Fruit fly (Drosophila melanogaster) whole organism, embryonic: ENCODE measurements around the gene NfI.

Experiments
- Adf1 ChIP-seq: fragments of 200-800 bp; sonication (Bioruptor generic); IDR thresholded peaks from 2 replicates; pipeline ENCODE4 v1.3.6; 2022; ENCODE audit warnings: missing biosample characterization, missing genetic modification characterization
- B-H1 ChIP-seq: fragments of 200-800 bp; sonication (Bioruptor generic); IDR thresholded peaks from 3 replicates; pipeline ENCODE4 v1.3.6; 2022; ENCODE audit warnings: missing biosample characterization, missing genetic modification characterization
- Blimp-1 ChIP-seq: fragments of 200-800 bp; sonication (Bioruptor generic); optimal IDR thresholded peaks from 3 replicates; lab custom pipeline; 2018; ENCODE audit warnings: missing biosample characterization, missing genetic modification characterization, mild to moderate bottlenecking, moderate library complexity, missing genetic modification reagents
- CG11696 ChIP-seq: fragments of 200-800 bp; sonication (Bioruptor generic); IDR thresholded peaks from 2 replicates; pipeline ENCODE4 v1.3.6; 2022; ENCODE audit warnings: missing biosample characterization, missing genetic modification characterization
- CG14965 ChIP-seq: fragments of 200-800 bp; sonication (Bioruptor generic); optimal IDR thresholded peaks from 2 replicates; lab custom pipeline; 2016; ENCODE audit warnings: missing biosample characterization, missing genetic modification characterization, borderline replicate concordance
- CG1602 ChIP-seq: fragments of 200-800 bp; sonication (Bioruptor generic); optimal IDR thresholded peaks from 3 replicates; lab custom pipeline; 2016; ENCODE audit warnings: missing biosample characterization, missing genetic modification characterization
- CG17359 ChIP-seq: fragments of 200-800 bp; sonication (Bioruptor generic); optimal IDR thresholded peaks from 3 replicates; lab custom pipeline; 2018; ENCODE audit warnings: missing biosample characterization, mild to moderate bottlenecking, missing genetic modification characterization, moderate library complexity
- CG2678 ChIP-seq: fragments of 200-800 bp; sonication (Bioruptor generic); optimal IDR thresholded peaks from 3 replicates; lab custom pipeline; 2019; ENCODE audit warnings: missing biosample characterization, mild to moderate bottlenecking, missing genetic modification characterization, moderate library complexity
- CG2712 ChIP-seq: fragments of 200-800 bp; optimal IDR thresholded peaks from 3 replicates; lab custom pipeline; 2019; ENCODE audit warnings: missing biosample characterization, mild to moderate bottlenecking, missing genetic modification characterization, moderate library complexity
- CG3065 ChIP-seq: fragments of 200-800 bp; sonication (Bioruptor generic); optimal IDR thresholded peaks from 2 replicates; lab custom pipeline; 2016; ENCODE audit warnings: missing biosample characterization, missing genetic modification characterization
- CG31441 ChIP-seq: fragments of 200-800 bp; sonication (Bioruptor generic); IDR thresholded peaks from 2 replicates; pipeline ENCODE4 v1.3.6; 2022; ENCODE audit warnings: missing biosample characterization, missing genetic modification characterization
- CG3281 ChIP-seq: fragments of 200-800 bp; sonication (Bioruptor generic); optimal IDR thresholded peaks from 3 replicates; lab custom pipeline; 2017; ENCODE audit warnings: missing biosample characterization, mild to moderate bottlenecking, missing genetic modification characterization
- CG42726 ChIP-seq: fragments of 200-800 bp; sonication (Bioruptor generic); IDR thresholded peaks from 2 replicates; pipeline ENCODE4 v1.3.6; 2022; ENCODE audit warnings: missing biosample characterization, missing genetic modification characterization; ENCODE audit not compliant: partially characterized antibody
- CG7745 ChIP-seq: fragments of 200-800 bp; sonication (Bioruptor generic); optimal IDR thresholded peaks from 2 replicates; lab custom pipeline; 2018; ENCODE audit warnings: missing biosample characterization, mild to moderate bottlenecking, missing genetic modification characterization, moderate library complexity
- CG8765 ChIP-seq: fragments of 200-800 bp; sonication (Bioruptor generic); IDR thresholded peaks from 2 replicates; pipeline ENCODE4 v1.3.6; 2022; ENCODE audit warnings: missing biosample characterization, missing genetic modification characterization
- CG9817 ChIP-seq: fragments of 200-800 bp; sonication (Bioruptor generic); optimal IDR thresholded peaks from 2 replicates; lab custom pipeline; 2018; ENCODE audit warnings: missing biosample characterization, mild to moderate bottlenecking, missing genetic modification characterization, moderate library complexity
- CG9876 ChIP-seq: fragments of 200-800 bp; sonication (Bioruptor generic); optimal IDR thresholded peaks from 2 replicates; lab custom pipeline; 2016; ENCODE audit warnings: missing biosample characterization, missing genetic modification characterization
- Chrac-16 ChIP-seq: fragments of 200-800 bp; sonication (Bioruptor generic); optimal IDR thresholded peaks from 3 replicates; lab custom pipeline; 2016; ENCODE audit warnings: missing biosample characterization, missing genetic modification characterization
- CoRest ChIP-seq: fragments of 200-800 bp; sonication (Bioruptor generic); optimal IDR thresholded peaks from 3 replicates; lab custom pipeline; 2018; ENCODE audit warnings: missing biosample characterization, mild to moderate bottlenecking, missing genetic modification characterization, moderate library complexity
- CrebB ChIP-seq: fragments of 200-800 bp; sonication (Bioruptor generic); optimal IDR thresholded peaks from 3 replicates; lab custom pipeline; 2018; ENCODE audit warnings: missing biosample characterization, mild to moderate bottlenecking, missing genetic modification characterization
- D19A ChIP-seq: fragments of 200-800 bp; optimal IDR thresholded peaks from 3 replicates; lab custom pipeline; 2019; ENCODE audit warnings: missing biosample characterization, mild to moderate bottlenecking, missing genetic modification characterization, moderate library complexity
- Elba2 ChIP-seq: fragments of 200-800 bp; sonication (Bioruptor generic); optimal IDR thresholded peaks from 3 replicates; lab custom pipeline; 2016; ENCODE audit warnings: missing biosample characterization, missing genetic modification characterization
- Hand ChIP-seq: fragments of 200-800 bp; sonication (Bioruptor generic); optimal IDR thresholded peaks from 2 replicates; lab custom pipeline; 2017; ENCODE audit warnings: mild to moderate bottlenecking, missing biosample characterization, missing genetic modification reagents, missing genetic modification characterization
- Hey ChIP-seq: fragments of 200-800 bp; sonication (Bioruptor generic); optimal IDR thresholded peaks from 3 replicates; lab custom pipeline; 2018; ENCODE audit warnings: missing biosample characterization, mild to moderate bottlenecking, missing genetic modification characterization
- Hr3 ChIP-seq: fragments of 200-800 bp; sonication (Bioruptor generic); optimal IDR thresholded peaks from 3 replicates; lab custom pipeline; 2016; ENCODE audit warnings: missing biosample characterization, missing genetic modification characterization
- Hr39 ChIP-seq: fragments of >200 bp; optimal IDR thresholded peaks from 2 replicates; lab custom pipeline; 2017
- Hsf ChIP-seq: fragments of 200-800 bp; sonication (Bioruptor generic); optimal IDR thresholded peaks from 3 replicates; lab custom pipeline; 2016; ENCODE audit warnings: missing biosample characterization, missing genetic modification characterization
- MESR4 ChIP-seq: fragments of 200-800 bp; sonication (Bioruptor generic); optimal IDR thresholded peaks from 2 replicates; lab custom pipeline; 2018; ENCODE audit warnings: missing biosample characterization, mild to moderate bottlenecking, missing genetic modification characterization, moderate library complexity
- Nf-YB ChIP-seq: fragments of 200-800 bp; sonication (Bioruptor generic); optimal IDR thresholded peaks from 3 replicates; lab custom pipeline; 2019; ENCODE audit warnings: missing biosample characterization, mild to moderate bottlenecking, missing genetic modification characterization, moderate library complexity
- Pdp1 ChIP-seq, 2 experiments: fragments of 200-800 bp; sonication (Bioruptor generic); optimal IDR thresholded peaks; 3 replicates each; lab custom pipeline; 2016; ENCODE audit warnings: missing biosample characterization in 2 of 2, missing genetic modification characterization in 2 of 2, mild to moderate bottlenecking in 1 of 2, moderate library complexity in 1 of 2
- Ptx1 ChIP-seq: fragments of 200-800 bp; sonication (Bioruptor generic); IDR thresholded peaks from 2 replicates; pipeline ENCODE4 v1.3.6; 2022; ENCODE audit warnings: missing biosample characterization, missing genetic modification characterization
- Scr ChIP-seq: fragments of 200-800 bp; sonication (Bioruptor generic); IDR thresholded peaks from 2 replicates; pipeline ENCODE4 v1.3.6; 2022; ENCODE audit warnings: missing biosample characterization, missing genetic modification characterization; ENCODE audit not compliant: partially characterized antibody
- Spps ChIP-seq: fragments of 200-800 bp; sonication (Bioruptor generic); optimal IDR thresholded peaks from 2 replicates; lab custom pipeline; 2018; ENCODE audit warnings: missing biosample characterization, mild to moderate bottlenecking, missing genetic modification characterization
- Vsx1 ChIP-seq: fragments of 200-800 bp; sonication (Bioruptor generic); optimal IDR thresholded peaks from 2 replicates; lab custom pipeline; 2017; ENCODE audit warnings: missing biosample characterization, mild to moderate bottlenecking, missing genetic modification characterization, missing genetic modification reagents
- chinmo ChIP-seq: fragments of 200-800 bp; sonication (Bioruptor generic); IDR thresholded peaks from 4 replicates; pipeline ENCODE4 v1.3.6; 2022; ENCODE audit warnings: missing biosample characterization, missing genetic modification characterization; ENCODE audit not compliant: partially characterized antibody
- chn ChIP-seq: fragments of 200-800 bp; sonication (Bioruptor generic); optimal IDR thresholded peaks from 2 replicates; lab custom pipeline; 2016; ENCODE audit warnings: missing biosample characterization, missing genetic modification characterization
- dimm ChIP-seq: fragments of 200-800 bp; sonication (Bioruptor generic); IDR thresholded peaks from 2 replicates; pipeline ENCODE4 v1.3.6; 2022; ENCODE audit warnings: missing biosample characterization, missing genetic modification characterization
- eyg ChIP-seq: fragments of 200-800 bp; sonication (Bioruptor generic); optimal IDR thresholded peaks from 3 replicates; lab custom pipeline; 2016; ENCODE audit warnings: missing biosample characterization, missing genetic modification characterization
- gsb-n ChIP-seq: fragments of 200-800 bp; sonication (Bioruptor generic); optimal IDR thresholded peaks from 3 replicates; lab custom pipeline; 2018; ENCODE audit warnings: missing biosample characterization, mild to moderate bottlenecking, missing genetic modification characterization
- hbn ChIP-seq: fragments of 200-800 bp; sonication (Bioruptor generic); IDR thresholded peaks from 2 replicates; pipeline ENCODE4 v1.3.6; 2022; ENCODE audit warnings: missing biosample characterization, missing genetic modification characterization; ENCODE audit not compliant: partially characterized antibody
- jigr1 ChIP-seq: fragments of 200-800 bp; sonication (Bioruptor generic); IDR thresholded peaks from 3 replicates; pipeline ENCODE4 v1.3.6; 2022; ENCODE audit warnings: missing biosample characterization, missing genetic modification characterization
- jumu ChIP-seq: fragments of 200-800 bp; sonication (Bioruptor generic); optimal IDR thresholded peaks from 3 replicates; lab custom pipeline; 2016; ENCODE audit warnings: missing biosample characterization, missing genetic modification characterization
- ken ChIP-seq: fragments of 200-800 bp; sonication (Bioruptor generic); IDR thresholded peaks from 3 replicates; pipeline ENCODE4 v1.3.6; 2022; ENCODE audit warnings: missing biosample characterization, missing genetic modification characterization
- lov ChIP-seq, 2 experiments: fragments of 200-800 bp in 1 of 2; fragments of >200 bp in 1 of 2; sonication (Bioruptor generic) in 1 of 2; IDR thresholded peaks in 1 of 2; optimal IDR thresholded peaks in 1 of 2; 2 replicates in 1 of 2; 3 replicates in 1 of 2; pipeline versions ENCODE4 v1.3.6 to Lab custom; 2017 to 2022; ENCODE audit warnings: missing biosample characterization in 1 of 2, missing genetic modification characterization in 1 of 2
- oc ChIP-seq: fragments of 200-800 bp; sonication (Bioruptor generic); optimal IDR thresholded peaks from 2 replicates; lab custom pipeline; 2018; ENCODE audit warnings: missing biosample characterization, mild to moderate bottlenecking, missing genetic modification characterization, moderate library complexity
- salm ChIP-seq: fragments of 200-800 bp; sonication (Bioruptor generic); optimal IDR thresholded peaks from 2 replicates; lab custom pipeline; 2018; ENCODE audit warnings: missing biosample characterization, mild to moderate bottlenecking, missing genetic modification characterization
- stc ChIP-seq: fragments of 200-800 bp; sonication (Bioruptor generic); IDR thresholded peaks from 2 replicates; pipeline ENCODE4 v1.3.6; 2022; ENCODE audit warnings: missing biosample characterization, missing genetic modification characterization
- tin ChIP-seq: fragments of 200-800 bp; sonication (Bioruptor generic); optimal IDR thresholded peaks from 3 replicates; lab custom pipeline; 2016; ENCODE audit warnings: missing biosample characterization, missing genetic modification characterization
- tx ChIP-seq: fragments of 200-800 bp; sonication (Bioruptor generic); optimal IDR thresholded peaks from 2 replicates; lab custom pipeline; 2016; ENCODE audit warnings: missing biosample characterization, missing genetic modification characterization
- unpg ChIP-seq: fragments of 200-800 bp; sonication (Bioruptor generic); optimal IDR thresholded peaks from 3 replicates; lab custom pipeline; 2018; ENCODE audit warnings: missing biosample characterization, mild to moderate bottlenecking, missing genetic modification characterization, moderate library complexity
- zfh2 ChIP-seq: fragments of 200-800 bp; sonication (Bioruptor generic); optimal IDR thresholded peaks from 2 replicates; lab custom pipeline; 2016; ENCODE audit warnings: missing biosample characterization, missing genetic modification characterization

NfI gene

dm6 chr4:307931-308330 lies 31.8 kb upstream of the NfI start, which contains the start of gene Rad23 (continued):
- TF ChIP-seq CG3281 (GFP tag; lab: Kevin White, UChicago) (no peak), CrebB (tag; lab: Kevin White, UChicago) (no peak), ken (no peak), eyg (GFP tag; lab: Kevin White, UChicago) (no peak), Ptx1 (no peak), CG31441 (GFP tag; lab: Robert Waterston, UW) (peak; percentile 42; the same call in 1 of the 2 replicates), CG2678 (tag; lab: Kevin White, UChicago) (no peak), CG9876 (GFP tag; lab: Kevin White, UChicago) (no peak), chn (GFP tag; lab: Kevin White, UChicago) (no peak), lov (optimal IDR thresholded peaks at IDR 0.05; lab: Kevin White, UChicago) (no peak), lov (GFP tag; IDR thresholded peaks at IDR 0.05; lab: Robert Waterston, UW) (no peak), Hr3 (no peak), CG17359 (tag; lab: Kevin White, UChicago) (no peak), tin (no peak), Hand (GFP tag; lab: Kevin White, UChicago) (no peak), CG7745 (no peak), CG1602 (GFP tag; lab: Kevin White, UChicago) (no peak), MESR4 (peak; percentile 90), D19A (tag; lab: Kevin White, UChicago) (peak; percentile 49), Scr (no peak), zfh2 (no peak), jigr1 (GFP tag; lab: Robert Waterston, UW) (no peak), Vsx1 (GFP tag; lab: Kevin White, UChicago) (no peak), Hr39 (lab: Kevin White, UChicago) (no peak), dimm (GFP tag; lab: Robert Waterston, UW) (no peak), CG14965 (no peak), unpg (no peak), gsb-n (no peak), CG2712 (peak; percentile 58), Hsf (GFP tag; lab: Kevin White, UChicago) (no peak), Nf-YB (GFP tag; lab: Kevin White, UChicago) (no peak), CG9817 (tag; lab: Kevin White, UChicago) (no peak), Spps (tag; lab: Kevin White, UChicago) (peak; percentile 16), CG3065 (no peak), CG11696 (GFP tag; lab: Robert Waterston, UW) (no peak), oc (tag; lab: Kevin White, UChicago) (no peak), Blimp-1 (GFP tag; lab: Kevin White, UChicago) (no peak), CG8765 (GFP tag; lab: Robert Waterston, UW) (no peak), CoRest (tag; lab: Kevin White, UChicago) (peak; percentile 58), CG42726 (GFP tag; lab: Robert Waterston, UW) (no peak), chinmo (no peak), jumu (GFP tag; lab: Kevin White, UChicago) (no peak), salm (tag; lab: Kevin White, UChicago) (no peak), Elba2 (GFP tag; lab: Kevin White, UChicago) (no peak), B-H1 (no peak), Hey (tag; lab: Kevin White, UChicago) (no peak), stc (GFP tag; lab: Robert Waterston, UW) (no peak), tx (GFP tag; lab: Kevin White, UChicago) (no peak), hbn (GFP tag; lab: Robert Waterston, UW) (no peak), Chrac-16 (no peak), Pdp1 (GFP tag; optimal IDR thresholded peaks at IDR 0.05; lab: Kevin White, UChicago) (peak in 1 of 2 experiments; percentile 16), Adf1 (GFP tag; lab: Robert Waterston, UW) (no peak)
